Worm (Caenorhabditis elegans): ENCODE measurements around the gene T25F10.4.

T25F10.4 gene

DNA sequence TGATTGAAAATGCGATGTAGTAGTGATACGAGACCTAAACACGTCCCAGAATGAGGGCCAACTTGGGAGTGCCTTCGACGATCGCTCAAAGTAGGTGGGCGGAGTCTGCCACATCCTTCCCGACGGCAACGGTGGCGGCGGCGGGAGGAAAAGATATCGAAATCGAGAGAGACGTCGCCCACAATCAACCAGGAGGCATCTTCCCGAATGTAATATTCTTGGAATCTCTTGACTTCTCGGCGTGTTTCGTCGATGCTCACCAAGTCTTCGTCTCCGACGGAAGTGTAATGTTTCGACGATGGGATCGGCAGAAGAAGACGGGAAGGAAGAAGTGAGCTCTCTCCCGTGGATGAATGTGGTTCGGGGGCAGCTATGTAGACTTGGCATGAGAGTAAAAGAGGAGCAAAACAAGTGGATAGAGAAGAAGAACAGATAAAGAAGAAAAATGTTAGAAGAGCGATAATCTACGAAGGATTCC lies 6.2 kb upstream of the T25F10.4 start, which contains the start of the genes T25F10.1 and clik-1:
Gene T25F10.1 (plus strand): TSS at position 51 of the 478 bp plus-strand sequence.
Gene clik-1 (minus strand): TSS at position 281 of the 478 bp plus-strand sequence.
- TF ChIP-seq sdz-38 (tag; optimal IDR thresholded peaks at IDR 0.05) (no peak), lin-35 (GFP tag; optimal IDR thresholded peaks at IDR 0.05) (no peak), B0336.3 (GFP tag; IDR thresholded peaks at IDR 0.05) (no peak), egrh-3 (GFP tag; IDR thresholded peaks at IDR 0.05) (no peak), mxl-1 (tag; optimal IDR thresholded peaks at IDR 0.05) (no peak)

DNA sequence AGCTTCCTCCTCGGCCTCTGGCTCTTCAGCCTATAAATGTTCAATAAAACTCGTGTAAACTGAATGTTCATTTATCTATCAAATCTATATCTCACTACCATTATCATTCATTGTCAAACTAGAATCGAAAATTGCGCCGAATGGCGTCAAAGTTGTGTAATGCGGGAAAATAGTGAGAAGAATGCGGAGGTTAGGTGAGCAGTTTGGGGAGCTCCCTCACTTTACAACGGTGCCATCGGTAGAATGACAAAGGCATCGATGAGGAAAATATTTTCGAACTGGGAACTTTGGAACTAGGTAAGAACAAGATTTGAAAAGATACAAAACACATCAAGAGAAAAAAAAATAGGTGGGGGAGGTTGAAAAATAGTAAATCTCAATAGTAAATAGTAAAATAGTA lies 5.3 kb upstream of the T25F10.4 start:
- TF ChIP-seq F57A8.1 (GFP tag; optimal IDR thresholded peaks at IDR 0.05) (no peak), nfyb-1 (GFP tag; IDR thresholded peaks at IDR 0.05) (no peak), cebp-2 (GFP tag; IDR thresholded peaks at IDR 0.05) (no peak), F55B11.4 (tag; optimal IDR thresholded peaks at IDR 0.05; ENCODE audit: borderline replicate concordance, insufficient read depth) (no peak), egl-44 (GFP tag; IDR thresholded peaks at IDR 0.05) (no peak), F37B4.10 (GFP tag; IDR thresholded peaks at IDR 0.05) (no peak), lin-35 (GFP tag; optimal IDR thresholded peaks at IDR 0.05) (no peak)

DNA sequence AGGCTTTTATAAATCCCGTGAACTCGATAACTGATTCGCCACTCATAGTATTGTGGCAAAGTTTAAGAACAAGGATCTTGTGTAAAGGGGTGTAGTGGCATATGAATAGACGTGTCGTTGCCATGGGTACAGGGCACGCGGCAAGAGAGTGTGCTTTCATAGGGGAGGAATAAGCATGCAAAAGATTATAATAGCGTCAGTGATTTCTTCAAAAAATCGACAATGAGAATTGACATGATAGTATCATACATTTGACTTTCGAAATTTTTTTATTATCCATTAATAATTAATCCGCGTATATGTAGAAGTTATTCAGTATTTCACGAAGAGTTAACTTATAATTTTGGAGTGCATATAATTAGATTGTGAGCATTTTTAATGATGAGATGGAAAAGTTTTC lies 2.7 kb upstream of the T25F10.4 start, which contains the start of gene bbs-8:
Gene bbs-8 (minus strand): TSS at position 101 of the 400 bp plus-strand sequence.
- TF ChIP-seq lin-40 (tag; optimal IDR thresholded peaks at IDR 0.05): no peak
- no peak for TF ChIP-seq Y95B8A.8 (GFP tag; IDR thresholded peaks at IDR 0.05)
- TF ChIP-seq ztf-18 (tag; optimal IDR thresholded peaks at IDR 0.05): no peak
- TF ChIP-seq Y53F4B.3 (GFP tag; IDR thresholded peaks at IDR 0.05): no peak
- TF ChIP-seq hsf-1 (GFP tag; IDR thresholded peaks at IDR 0.05): no peak
- no peak for TF ChIP-seq B0019.2 (GFP tag; conservative IDR thresholded peaks at IDR 0.05)
- TF ChIP-seq ztf-6 (GFP tag; IDR thresholded peaks at IDR 0.05): no peak

DNA sequence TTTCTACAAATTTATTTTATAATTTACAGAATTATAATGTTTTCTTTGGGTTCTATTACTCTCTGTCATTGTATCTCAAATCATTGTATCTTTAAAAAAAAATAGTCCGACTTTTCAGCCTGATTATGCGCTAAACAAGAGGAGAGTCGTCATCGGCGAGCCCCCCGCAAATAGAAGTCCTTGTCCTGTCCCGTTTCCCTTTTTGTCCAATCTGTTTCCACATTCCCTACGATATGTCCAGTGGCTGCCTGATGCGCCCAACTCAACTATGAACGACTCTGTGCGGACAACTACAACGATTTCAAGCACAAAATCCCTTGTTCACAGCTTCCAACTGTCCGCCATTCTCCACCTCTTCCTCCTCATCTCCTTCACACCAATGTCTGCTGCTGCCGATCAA lies 4.2 kb downstream of the T25F10.4 start, which contains the start of gene dbl-1:
Gene dbl-1 (plus strand): TSS at position 119 of the 400 bp plus-strand sequence.
- TF ChIP-seq aptf-3 (GFP tag; IDR thresholded peaks at IDR 0.05): no peak
- TF ChIP-seq F22D6.2 (tag; optimal IDR thresholded peaks at IDR 0.05): no peak
- 0 out of 2 replicates have a peak, but pooled peaks have one; percentile 35 for TF ChIP-seq lin-26 (GFP tag; IDR thresholded peaks at IDR 0.05)
- peak; percentile 46; the same call in 1 of the 2 replicates for TF ChIP-seq zfh-2 (GFP tag; conservative IDR thresholded peaks at IDR 0.05)
- TF ChIP-seq aptf-2 (GFP tag; conservative IDR thresholded peaks at IDR 0.05): no peak
- no peak for TF ChIP-seq ztf-22 (GFP tag; optimal IDR thresholded peaks at IDR 0.05)
- TF ChIP-seq hlh-26 (GFP tag; conservative IDR thresholded peaks at IDR 0.05): no peak
- TF ChIP-seq chd-7 (tag; optimal IDR thresholded peaks at IDR 0.05): peak; percentile 37

DNA sequence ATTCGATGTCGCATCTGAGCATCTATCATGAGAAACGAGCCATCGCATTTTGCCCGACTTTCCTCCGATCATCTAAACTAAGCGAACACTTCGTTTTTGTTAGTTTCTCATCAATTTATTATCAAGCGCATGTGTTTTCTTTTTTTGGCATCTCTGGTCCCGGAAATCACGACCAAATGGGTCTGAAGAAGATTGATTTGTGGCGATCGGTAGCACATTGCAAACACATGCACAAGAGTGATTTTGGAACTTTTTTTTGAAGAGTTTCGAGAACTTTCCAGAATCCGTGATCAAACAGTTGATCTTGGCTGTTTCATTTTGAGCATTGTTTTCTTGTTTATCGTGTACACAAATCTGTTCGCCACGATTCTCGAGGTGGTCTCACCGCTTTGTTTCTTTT lies 9.0 kb downstream of the T25F10.4 start:
- TF ChIP-seq Y95B8A.8 (GFP tag; IDR thresholded peaks at IDR 0.05) (no peak), hsf-1 (GFP tag; IDR thresholded peaks at IDR 0.05) (peak; percentile 21; the same call in 1 of the 2 replicates)

DNA sequence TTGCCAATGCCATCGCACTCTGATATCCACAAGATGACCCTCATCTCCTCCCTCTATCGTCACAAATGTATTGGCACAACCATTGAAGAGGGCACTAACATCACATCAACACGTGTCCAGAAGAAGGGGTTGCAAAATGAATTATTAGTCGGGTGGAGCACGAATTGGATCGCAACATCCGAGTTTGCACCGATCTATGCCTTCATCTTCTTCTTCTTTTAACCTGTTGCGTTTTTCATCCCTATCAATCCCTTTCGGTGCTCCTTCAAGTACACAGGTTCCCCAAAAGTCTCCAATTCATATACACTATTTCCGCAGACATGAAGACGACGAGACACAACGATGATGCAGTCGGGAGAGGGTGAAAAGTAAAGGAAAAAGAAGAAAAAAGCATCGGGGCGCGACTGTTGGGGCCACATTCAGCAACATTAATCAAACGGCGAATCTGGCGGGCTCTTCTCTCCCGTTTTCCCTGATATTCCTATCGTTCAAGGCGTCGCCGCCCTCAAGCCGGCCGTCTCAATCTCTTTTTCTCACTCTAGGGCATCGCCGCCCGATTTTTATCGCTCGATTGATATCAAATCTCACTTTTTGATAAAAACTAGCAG lies 10.7 kb downstream of the T25F10.4 start:
- TF ChIP-seq efl-1 (GFP tag; optimal IDR thresholded peaks at IDR 0.05) (no peak), ccch-3 (GFP tag; optimal IDR thresholded peaks at IDR 0.05) (no peak), attf-5 (GFP tag; optimal IDR thresholded peaks at IDR 0.05) (no peak), ztf-6 (GFP tag; IDR thresholded peaks at IDR 0.05) (no peak), fkh-3 (tag; optimal IDR thresholded peaks at IDR 0.05) (no peak), zfh-2 (GFP tag; conservative IDR thresholded peaks at IDR 0.05) (peak; percentile 58), bed-2 (GFP tag; IDR thresholded peaks at IDR 0.05) (no peak), F49E8.2 (tag; optimal IDR thresholded peaks at IDR 0.05; ENCODE audit: insufficient read depth) (no peak)
